Fruit fly (Drosophila melanogaster) whole organism, adult: ENCODE measurements around the gene deltaCOP.
A peak's percentile ranks its signal among the peaks of the same experiment; 100 is the strongest.

Experiments used
- CG11617 ChIP-seq: fragments of 200-800 bp; sonication (Bioruptor generic); optimal IDR thresholded peaks from 2 replicates; lab custom pipeline; 2017; ENCODE audit warnings: mild to moderate bottlenecking, missing biosample characterization, missing genetic modification reagents, missing genetic modification characterization
- CG12768 ChIP-seq: fragments of 200-800 bp; sonication (Bioruptor generic); optimal IDR thresholded peaks from 2 replicates; lab custom pipeline; 2017; ENCODE audit warnings: missing biosample characterization, missing genetic modification characterization, mild to moderate bottlenecking, moderate library complexity, missing genetic modification reagents
- CG14711 ChIP-seq: fragments of 200-800 bp; sonication (Bioruptor generic); optimal IDR thresholded peaks from 2 replicates; lab custom pipeline; 2018; ENCODE audit warnings: missing biosample characterization, mild to moderate bottlenecking, missing genetic modification characterization, moderate library complexity
- CG1620 ChIP-seq: fragments of 200-800 bp; sonication (Bioruptor generic); optimal IDR thresholded peaks from 2 replicates; lab custom pipeline; 2016; ENCODE audit warnings: missing biosample characterization, missing genetic modification characterization
- CG33017 ChIP-seq: fragments of 200-800 bp; sonication (Bioruptor generic); optimal IDR thresholded peaks from 2 replicates; lab custom pipeline; 2018; ENCODE audit warnings: missing biosample characterization, mild to moderate bottlenecking, missing genetic modification characterization, moderate library complexity
- CG5204 ChIP-seq: fragments of 200-800 bp; sonication (Bioruptor generic); optimal IDR thresholded peaks from 2 replicates; lab custom pipeline; 2016; ENCODE audit warnings: missing biosample characterization, missing genetic modification characterization
- CG7045 ChIP-seq: fragments of 200-800 bp; sonication (Bioruptor generic); optimal IDR thresholded peaks from 2 replicates; lab custom pipeline; 2017; ENCODE audit warnings: missing biosample characterization, mild to moderate bottlenecking, missing genetic modification characterization
- CG7101 ChIP-seq: fragments of 200-800 bp; sonication (Bioruptor generic); optimal IDR thresholded peaks from 2 replicates; lab custom pipeline; 2018; ENCODE audit warnings: missing biosample characterization, mild to moderate bottlenecking, missing genetic modification characterization, moderate library complexity
- Clk ChIP-seq: fragments of 200-800 bp; sonication (Bioruptor generic); optimal IDR thresholded peaks from 2 replicates; lab custom pipeline; 2017; ENCODE audit warnings: missing biosample characterization, missing genetic modification characterization
- Crg-1 ChIP-seq: fragments of 200-800 bp; sonication (Bioruptor generic); optimal IDR thresholded peaks from 2 replicates; lab custom pipeline; 2016; ENCODE audit warnings: missing biosample characterization, missing genetic modification characterization
- Hr96 ChIP-seq: fragments of 200-800 bp; sonication (Bioruptor generic); optimal IDR thresholded peaks from 2 replicates; lab custom pipeline; 2016; ENCODE audit warnings: missing biosample characterization, missing genetic modification characterization
- Mnt ChIP-seq: fragments of 200-800 bp; sonication (Bioruptor generic); optimal IDR thresholded peaks from 2 replicates; lab custom pipeline; 2016; ENCODE audit warnings: missing biosample characterization, mild to moderate bottlenecking, missing genetic modification characterization
- bab1 ChIP-seq: fragments of 200-800 bp; sonication (Bioruptor generic); optimal IDR thresholded peaks from 3 replicates; lab custom pipeline; 2019; ENCODE audit warnings: missing biosample characterization, mild to moderate bottlenecking, missing genetic modification characterization, moderate library complexity
- cic ChIP-seq: fragments of 200-800 bp; sonication (Bioruptor generic); optimal IDR thresholded peaks from 2 replicates; lab custom pipeline; 2017; ENCODE audit warnings: missing biosample characterization, mild to moderate bottlenecking, missing genetic modification characterization, moderate library complexity
- cnc ChIP-seq, 2 experiments: fragments of >200 bp; optimal IDR thresholded peaks; 2 replicates each; lab custom pipeline; 2017
- kay ChIP-seq: fragments of 200-800 bp; sonication (Bioruptor generic); peaks from one replicate; lab custom pipeline; 2016; ENCODE audit warnings: missing biosample characterization, missing genetic modification characterization, borderline replicate concordance
- ovo ChIP-seq: fragments of 200-800 bp; sonication (Bioruptor generic); optimal IDR thresholded peaks from 2 replicates; lab custom pipeline; 2016; ENCODE audit warnings: missing biosample characterization, missing genetic modification characterization
- pad ChIP-seq: fragments of 200-800 bp; sonication (Bioruptor generic); optimal IDR thresholded peaks from 3 replicates; lab custom pipeline; 2017; ENCODE audit warnings: missing biosample characterization, missing genetic modification characterization, mild to moderate bottlenecking, moderate library complexity, missing genetic modification reagents
- tj ChIP-seq: fragments of 200-800 bp; sonication (Bioruptor generic); optimal IDR thresholded peaks from 3 replicates; lab custom pipeline; 2017; ENCODE audit warnings: missing biosample characterization, mild to moderate bottlenecking, missing genetic modification characterization, moderate library complexity
- toe ChIP-seq: fragments of 200-800 bp; sonication (Bioruptor generic); optimal IDR thresholded peaks from 2 replicates; lab custom pipeline; 2016; ENCODE audit warnings: missing biosample characterization, missing genetic modification characterization

deltaCOP gene

DNA sequence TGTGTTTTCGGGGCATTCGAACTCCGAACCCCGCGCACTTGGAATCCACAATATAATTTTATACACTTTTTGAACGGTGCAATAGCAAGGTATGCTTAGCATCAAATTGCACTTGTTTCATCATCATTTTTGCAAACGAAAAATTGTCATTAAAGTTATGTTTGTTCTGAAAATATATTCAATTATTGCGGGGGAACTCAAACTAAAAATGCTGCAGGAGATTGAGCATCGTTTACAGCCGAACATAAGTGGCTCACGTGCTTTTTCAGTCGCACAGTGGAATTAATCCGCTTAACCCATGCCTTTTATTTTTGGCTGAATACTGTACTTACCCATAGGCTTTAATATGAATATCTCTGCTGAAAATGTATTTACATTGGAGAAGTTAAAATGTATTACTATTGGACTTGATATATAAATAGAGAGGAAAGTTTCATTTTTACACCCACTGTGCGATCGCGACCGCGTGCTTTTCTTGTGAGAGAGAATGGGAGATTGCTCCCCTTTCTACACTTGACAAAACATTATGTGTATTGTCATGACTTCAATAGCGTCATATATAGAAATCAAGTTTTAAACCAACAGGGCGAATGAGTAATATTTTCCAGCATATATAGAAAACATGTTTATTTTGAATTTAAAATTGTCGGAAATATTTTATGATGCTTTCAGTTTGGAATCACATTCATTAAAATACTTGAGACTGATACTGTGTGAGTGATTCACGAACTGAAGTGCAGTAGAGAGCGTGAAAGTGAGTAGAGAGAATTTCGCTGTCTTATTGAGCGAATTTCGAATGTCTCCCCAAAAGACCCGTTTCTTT, 31.0 kb downstream of the deltaCOP start:
- TF ChIP-seq ovo (peak; percentile 90), toe (GFP tag; lab: Kevin White, UChicago) (peak; percentile 63), Mnt (GFP tag; lab: Kevin White, UChicago) (peak; percentile 92), Hr96 (GFP tag; lab: Kevin White, UChicago) (peak; percentile 93), pad (GFP tag; lab: Kevin White, UChicago) (peak; percentile 89), cnc (optimal IDR thresholded peaks at IDR 0.05; lab: Kevin White, UChicago) (no peak), tj (GFP tag; lab: Kevin White, UChicago) (peak; percentile 85), CG7101 (tag; lab: Kevin White, UChicago) (peak; percentile 95), CG12768 (GFP tag; lab: Kevin White, UChicago) (peak; percentile 84), bab1 (peak; percentile 97), kay (GFP tag; lab: Kevin White, UChicago) (peak; percentile 96), CG5204 (peak; percentile 88), CG14711 (tag; lab: Kevin White, UChicago) (peak; percentile 94), cic (GFP tag; lab: Kevin White, UChicago) (peak; percentile 69), CG11617 (GFP tag; lab: Kevin White, UChicago) (peak; percentile 98), CG7045 (peak; percentile 75), CG33017 (tag; lab: Kevin White, UChicago) (peak; percentile 85), CG1620 (GFP tag; lab: Kevin White, UChicago) (peak; percentile 90), Clk (GFP tag; lab: Kevin White, UChicago) (peak; percentile 43), Crg-1 (GFP tag; lab: Kevin White, UChicago) (peak; percentile 86)

DNA sequence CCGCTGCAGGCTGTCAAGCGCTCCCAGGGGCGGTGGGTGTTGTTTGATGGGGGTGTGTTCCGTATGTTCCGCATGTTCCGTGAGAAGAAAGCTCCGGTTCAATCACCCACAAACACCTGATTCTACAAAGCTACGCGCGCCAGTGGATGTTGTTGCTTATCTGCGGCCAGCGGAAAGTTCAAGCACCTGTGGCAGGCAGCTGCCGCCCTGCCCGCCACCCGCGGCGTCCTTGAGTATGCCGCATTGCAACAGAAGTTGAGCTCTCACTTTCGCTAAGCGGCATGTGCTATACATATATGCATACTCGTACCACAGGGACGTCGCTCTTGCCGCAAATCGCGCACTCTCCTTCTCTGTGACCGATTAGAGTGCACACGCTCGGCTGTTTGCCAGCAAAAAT, 33.5 kb downstream of the deltaCOP start:
- TF ChIP-seq CG5204 (no peak), Mnt (GFP tag; lab: Kevin White, UChicago) (peak; percentile 36), cic (GFP tag; lab: Kevin White, UChicago) (no peak)

- TF ChIP-seq Clk (GFP tag; lab: Kevin White, UChicago) (no peak), CG7101 (tag; lab: Kevin White, UChicago) (no peak), CG1620 (GFP tag; lab: Kevin White, UChicago) (no peak), CG12768 (GFP tag; lab: Kevin White, UChicago) (no peak), cic (GFP tag; lab: Kevin White, UChicago) (no peak), cnc (optimal IDR thresholded peaks at IDR 0.05; lab: Kevin White, UChicago) (no peak), CG33017 (tag; lab: Kevin White, UChicago) (no peak), Hr96 (GFP tag; lab: Kevin White, UChicago) (no peak), CG14711 (tag; lab: Kevin White, UChicago) (no peak), toe (GFP tag; lab: Kevin White, UChicago) (no peak), tj (GFP tag; lab: Kevin White, UChicago) (no peak), CG5204 (no peak), Mnt (GFP tag; lab: Kevin White, UChicago) (no peak), CG7045 (no peak), Crg-1 (GFP tag; lab: Kevin White, UChicago) (no peak), bab1 (no peak), CG11617 (GFP tag; lab: Kevin White, UChicago) (no peak), kay (GFP tag; lab: Kevin White, UChicago) (no peak), pad (GFP tag; lab: Kevin White, UChicago) (no peak)
These were observed 35.4 kb downstream of the deltaCOP start for dm6 chrX:1825912-1826862.

- TF ChIP-seq Mnt (GFP tag; lab: Kevin White, UChicago): no peak
- TF ChIP-seq CG33017 (tag; lab: Kevin White, UChicago): no peak
- no peak for TF ChIP-seq CG1620 (GFP tag; lab: Kevin White, UChicago)
- no peak for TF ChIP-seq tj (GFP tag; lab: Kevin White, UChicago)
- peak; percentile 8 for TF ChIP-seq CG7101 (tag; lab: Kevin White, UChicago)
- TF ChIP-seq bab1: no peak
- no peak for TF ChIP-seq kay (GFP tag; lab: Kevin White, UChicago)
- TF ChIP-seq cic (GFP tag; lab: Kevin White, UChicago): peak; percentile 19
- no peak for TF ChIP-seq cnc (optimal IDR thresholded peaks at IDR 0.05; lab: Kevin White, UChicago)
- no peak for TF ChIP-seq CG5204
- TF ChIP-seq CG7045: no peak
- peak; percentile 5 for TF ChIP-seq Crg-1 (GFP tag; lab: Kevin White, UChicago)
- peak; percentile 15 for TF ChIP-seq Hr96 (GFP tag; lab: Kevin White, UChicago)
- no peak for TF ChIP-seq toe (GFP tag; lab: Kevin White, UChicago)
- TF ChIP-seq CG12768 (GFP tag; lab: Kevin White, UChicago): peak; percentile 41
- TF ChIP-seq ovo: peak; percentile 5
- no peak for TF ChIP-seq CG14711 (tag; lab: Kevin White, UChicago)
- no peak for TF ChIP-seq Clk (GFP tag; lab: Kevin White, UChicago)
- peak; percentile 8 for TF ChIP-seq CG11617 (GFP tag; lab: Kevin White, UChicago)
- no peak for TF ChIP-seq pad (GFP tag; lab: Kevin White, UChicago)
These were observed 37.0 kb downstream of the deltaCOP start for dm6 chrX:1824610-1824948.
